Fruit fly (Drosophila melanogaster): Measurements from ENCODE around the gene CG6495.

CG6495 gene

dm6 chr2L:10748218-10748617 lies 12.7 kb upstream of the CG6495 start (continued):
- TF ChIP-seq wor (GFP tag; IDR thresholded peaks at IDR 0.05) (no peak), CG2712 (tag; optimal IDR thresholded peaks at IDR 0.05) (peak; percentile 14), pita (GFP tag; optimal IDR thresholded peaks at IDR 0.05) (no peak), CG6654 (GFP tag; optimal IDR thresholded peaks at IDR 0.05) (no peak), pzg (GFP tag; optimal IDR thresholded peaks at IDR 0.05) (no peak), CG32772 (GFP tag; IDR thresholded peaks at IDR 0.05) (no peak), sc (optimal IDR thresholded peaks at IDR 0.05) (no peak), sc (GFP tag; optimal IDR thresholded peaks at IDR 0.05) (no peak), exex (tag; optimal IDR thresholded peaks at IDR 0.05) (no peak), CG7928 (GFP tag; optimal IDR thresholded peaks at IDR 0.05) (no peak), CG4730 (GFP tag; IDR thresholded peaks at IDR 0.05) (no peak), H15 (GFP tag; IDR thresholded peaks at IDR 0.05) (0 out of 3 replicates have a peak, but pooled peaks have one; percentile 30), Drgx (GFP tag; IDR thresholded peaks at IDR 0.05) (peak; percentile 61; the same call in 1 of the 2 replicates), CG12391 (tag; optimal IDR thresholded peaks at IDR 0.05) (peak; percentile 7), CG17912 (GFP tag; optimal IDR thresholded peaks at IDR 0.05) (no peak), CG2202 (tag; optimal IDR thresholded peaks at IDR 0.05) (no peak), CG3995 (GFP tag; optimal IDR thresholded peaks at IDR 0.05) (no peak), zfh1 (GFP tag; IDR thresholded peaks at IDR 0.05) (no peak), CG16863 (GFP tag; optimal IDR thresholded peaks at IDR 0.05) (no peak), Poxn (GFP tag; IDR thresholded peaks at IDR 0.05) (no peak), ATbp (GFP tag; optimal IDR thresholded peaks at IDR 0.05) (peak; percentile 29), Trl (optimal IDR thresholded peaks at IDR 0.05) (no peak), Trl (GFP tag; optimal IDR thresholded peaks at IDR 0.05) (no peak), gce (GFP tag; IDR thresholded peaks at IDR 0.05) (no peak), CG5953 (GFP tag; IDR thresholded peaks at IDR 0.05) (0 out of 2 replicates have a peak, but pooled peaks have one; percentile 9), dmrt99B (tag; optimal IDR thresholded peaks at IDR 0.05) (no peak), scrt (GFP tag; optimal IDR thresholded peaks at IDR 0.05) (no peak), gem (tag; optimal IDR thresholded peaks at IDR 0.05) (no peak), H2.0 (GFP tag; IDR thresholded peaks at IDR 0.05) (no peak)

dm6 chr2L:10749607-10750467 lies 11.1 kb upstream of the CG6495 start:
- TF ChIP-seq oc (tag; optimal IDR thresholded peaks at IDR 0.05) (peak; percentile 74), vvl (GFP tag; IDR thresholded peaks at IDR 0.05) (peak; percentile 35; the same call in 1 of the 2 replicates), Nf-YA (GFP tag; IDR thresholded peaks at IDR 0.05) (no peak), CG18764 (GFP tag; optimal IDR thresholded peaks at IDR 0.05) (no peak), abd-A (tag; optimal IDR thresholded peaks at IDR 0.05) (peak; percentile 2), ewg (GFP tag; optimal IDR thresholded peaks at IDR 0.05) (no peak), HLHmδ (GFP tag; optimal IDR thresholded peaks at IDR 0.05) (no peak), Kr (GFP tag; optimal IDR thresholded peaks at IDR 0.05) (no peak), Dek (tag; optimal IDR thresholded peaks at IDR 0.05) (no peak), crol (GFP tag; IDR thresholded peaks at IDR 0.05) (no peak), D (optimal IDR thresholded peaks at IDR 0.05) (no peak), D (GFP tag; optimal IDR thresholded peaks at IDR 0.05) (no peak), CG6765 (GFP tag; optimal IDR thresholded peaks at IDR 0.05) (no peak), Med (GFP tag) (peak; percentile 30), tin (GFP tag; optimal IDR thresholded peaks at IDR 0.05) (no peak), CG34376 (GFP tag; optimal IDR thresholded peaks at IDR 0.05) (no peak), CG12299 (tag; optimal IDR thresholded peaks at IDR 0.05) (no peak), hth (optimal IDR thresholded peaks at IDR 0.05) (no peak), Blimp-1 (GFP tag; optimal IDR thresholded peaks at IDR 0.05) (peak; percentile 69), CG4328 (GFP tag; optimal IDR thresholded peaks at IDR 0.05) (no peak), cas (GFP tag; IDR thresholded peaks at IDR 0.05) (no peak), Bdp1 (GFP tag; optimal IDR thresholded peaks at IDR 0.05) (no peak), TFAM (GFP tag; optimal IDR thresholded peaks at IDR 0.05) (no peak)
